Worm (Caenorhabditis elegans): ENCODE measurements around the gene dylt-3.

- TF ChIP-seq pha-4 (tag; optimal IDR thresholded peaks at IDR 0.05) (no peak), elt-1 (tag; optimal IDR thresholded peaks at IDR 0.05) (no peak), elt-3 (tag; optimal IDR thresholded peaks at IDR 0.05) (no peak), lin-39 (tag; optimal IDR thresholded peaks at IDR 0.05) (no peak), snpc-4 (tag; optimal IDR thresholded peaks at IDR 0.05) (no peak), pqm-1 (tag; optimal IDR thresholded peaks at IDR 0.05) (no peak), ceh-82 (tag; optimal IDR thresholded peaks at IDR 0.05) (no peak), ZK546.5 (tag; optimal IDR thresholded peaks at IDR 0.05) (no peak)
Observed at ce11 chrII:8190455-8190854, 8.9 kb downstream of the dylt-3 start, which contains the start of gene T05C12.8.
